Fruit fly (Drosophila melanogaster) ovary, adult (tissue): Measurements from ENCODE around the gene CG32281.
A peak's percentile ranks its signal among the peaks of the same experiment; 100 is the strongest.

Experiments used
- CG17801 ChIP-seq: fragments of 200-800 bp; optimal IDR thresholded peaks from 2 replicates; lab custom pipeline; 2019; ENCODE audit warnings: missing biosample characterization, mild to moderate bottlenecking, missing genetic modification characterization, moderate library complexity; ENCODE audit not compliant: partially characterized antibody

CG32281 gene

DNA sequence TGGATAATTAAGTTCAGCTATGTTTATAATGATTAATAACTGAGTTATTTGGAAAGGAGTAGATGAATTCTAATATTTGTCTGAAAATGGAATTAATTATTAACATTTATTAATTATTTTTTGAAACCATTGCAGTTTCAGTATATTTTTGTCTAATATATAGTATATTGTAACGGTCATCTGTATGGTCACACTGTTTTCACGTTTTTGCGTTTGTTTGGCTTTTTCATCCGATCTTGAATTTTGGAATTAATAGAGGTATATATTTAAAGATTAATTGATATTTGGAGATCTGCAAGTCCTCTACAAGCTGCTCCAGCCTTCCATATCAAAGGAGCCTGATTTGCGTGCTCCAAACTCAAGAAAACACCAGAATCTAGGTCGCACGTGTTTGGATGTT, at the start of gene CG32281, which contains the start of gene CG32278:
Gene CG32281, plus strand, starts transcription at position 269 of the 400 bp plus-strand sequence.
Gene CG32278, plus strand, starts transcription at position 180 of the 400 bp plus-strand sequence.
- TF ChIP-seq CG17801 = no peak

DNA sequence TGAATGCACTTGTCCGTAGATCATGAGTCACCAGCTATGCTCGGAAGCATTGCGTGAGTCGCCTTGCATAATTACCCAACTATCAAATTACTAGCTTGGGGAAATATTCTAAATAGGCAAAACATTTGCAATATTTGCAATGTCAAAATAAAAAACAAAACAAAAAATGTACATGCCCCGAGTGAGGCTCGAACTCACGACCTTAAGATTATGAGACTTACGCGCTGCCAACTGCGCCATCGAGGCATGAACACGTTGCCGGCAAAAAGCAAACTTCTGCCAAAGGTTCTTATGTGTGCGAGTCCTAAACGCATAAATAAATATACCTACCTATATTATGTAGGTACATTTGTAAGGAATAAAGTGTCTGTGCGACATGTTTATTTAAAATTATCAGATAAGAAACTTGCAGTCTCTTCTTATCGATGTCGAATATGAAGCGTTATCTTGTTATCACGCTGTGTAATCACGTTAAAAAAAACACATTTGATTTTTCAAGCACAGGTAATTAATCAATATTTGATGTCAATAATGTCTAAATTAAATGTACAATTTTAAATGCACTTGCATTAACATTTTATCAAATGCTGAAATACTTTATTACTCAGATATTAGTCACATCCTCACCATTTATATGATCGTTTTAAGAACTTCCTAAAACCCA, 47.3 kb upstream of the CG32281 start:
- no peak for TF ChIP-seq CG17801

DNA sequence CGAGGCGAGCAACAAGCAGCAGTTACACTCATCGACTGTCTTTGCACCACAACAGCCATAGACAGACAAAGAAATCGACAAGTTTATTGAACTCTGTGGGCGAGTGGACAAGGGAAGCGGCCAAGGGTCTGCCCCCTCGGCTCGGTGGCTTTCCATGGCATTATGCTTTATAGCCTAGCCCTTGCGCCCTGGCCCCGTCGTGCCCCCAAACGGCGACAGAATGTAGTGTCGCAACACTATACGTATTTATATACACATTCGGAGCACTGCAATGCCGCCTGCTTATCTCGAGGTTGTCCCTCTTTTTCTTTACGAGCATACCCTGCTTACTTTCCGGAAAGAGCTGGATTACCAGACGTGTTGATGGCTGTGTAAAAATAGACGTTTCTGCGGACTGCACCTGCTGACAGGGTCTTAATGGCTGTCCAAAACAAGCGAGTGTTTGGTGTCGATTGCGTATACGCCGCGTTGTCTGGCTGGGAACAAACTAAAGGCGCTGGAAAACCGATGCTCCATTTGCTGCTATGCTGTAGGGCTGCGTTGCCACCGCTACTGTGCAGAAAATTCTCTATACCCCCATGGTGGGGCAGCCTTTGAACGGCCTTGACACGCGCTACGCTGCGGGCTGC, 46.4 kb upstream of the CG32281 start:
- no peak for TF ChIP-seq CG17801

DNA sequence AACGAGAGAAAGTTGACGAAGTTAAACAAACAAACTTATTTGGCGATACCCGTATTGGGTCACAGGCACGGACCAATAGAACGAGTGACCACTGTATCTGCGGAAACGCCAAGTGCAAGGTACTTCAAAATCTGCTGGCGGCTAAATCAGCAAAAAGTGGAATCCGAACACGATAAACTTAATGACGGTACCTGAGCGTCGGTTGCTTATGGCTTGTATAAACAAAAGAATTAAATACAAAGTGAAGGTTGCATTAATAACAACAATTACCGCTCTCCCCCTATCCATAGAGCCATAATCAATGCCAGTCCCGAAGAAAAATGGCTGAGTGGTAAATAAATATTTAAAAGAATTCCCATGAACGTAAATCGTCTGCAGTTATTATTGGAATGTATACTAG, 44.7 kb upstream of the CG32281 start:
- TF ChIP-seq CG17801 = no peak

DNA sequence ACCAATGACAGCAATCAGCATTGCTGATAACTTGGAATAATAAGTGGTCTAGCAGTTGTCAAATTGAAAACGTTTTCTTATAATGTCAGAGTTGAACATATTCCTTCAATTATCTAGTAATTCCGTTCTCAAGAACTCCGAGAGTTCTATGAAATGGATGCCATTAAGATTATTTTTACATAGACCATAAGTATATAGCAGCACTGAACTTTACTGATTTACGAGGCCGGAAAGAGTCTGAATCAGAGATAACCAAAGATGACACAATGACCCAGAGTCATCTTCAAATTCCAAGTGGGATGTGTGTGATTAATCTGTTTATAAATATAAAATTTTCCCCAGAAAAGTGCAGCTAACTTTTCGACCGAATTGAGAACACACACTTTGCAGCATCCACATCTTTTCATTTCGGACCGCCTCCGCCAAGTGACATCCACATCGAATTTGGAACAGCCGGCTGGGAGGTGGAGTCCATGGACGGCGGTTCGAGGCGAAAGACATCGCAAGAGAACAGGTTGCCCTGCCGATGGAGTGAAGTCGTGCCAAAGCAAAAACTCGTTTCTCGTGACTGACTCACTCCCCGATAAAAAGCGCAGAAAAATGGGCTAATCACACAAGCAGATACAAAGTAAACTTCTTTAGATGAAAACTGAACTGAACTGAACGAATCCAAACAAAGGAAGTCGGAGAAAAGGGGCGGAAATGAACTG, 44.1 kb upstream of the CG32281 start:
- no peak for TF ChIP-seq CG17801

DNA sequence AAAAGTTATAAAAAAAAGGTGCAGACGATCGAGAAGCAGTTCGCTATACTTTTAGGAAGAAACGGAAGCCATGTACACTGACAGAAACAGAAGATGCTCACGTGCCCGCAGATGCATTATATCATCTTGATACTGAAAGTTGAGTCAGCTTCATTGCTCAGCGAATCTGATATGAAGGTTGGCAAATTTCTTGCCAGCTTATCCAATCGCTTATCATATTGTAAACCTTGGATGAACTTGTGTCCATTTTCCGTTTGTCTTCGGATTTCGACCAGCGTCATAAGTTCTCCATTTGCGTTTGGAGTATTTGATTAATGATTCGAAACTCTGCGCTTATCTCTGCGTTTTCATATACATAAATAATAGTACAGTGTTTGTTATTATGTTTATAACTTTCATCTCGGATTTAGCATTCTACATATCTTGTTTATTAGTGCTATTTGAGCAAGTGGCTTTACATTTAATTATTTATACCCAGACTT, 43.5 kb upstream of the CG32281 start:
- no peak for TF ChIP-seq CG17801

DNA sequence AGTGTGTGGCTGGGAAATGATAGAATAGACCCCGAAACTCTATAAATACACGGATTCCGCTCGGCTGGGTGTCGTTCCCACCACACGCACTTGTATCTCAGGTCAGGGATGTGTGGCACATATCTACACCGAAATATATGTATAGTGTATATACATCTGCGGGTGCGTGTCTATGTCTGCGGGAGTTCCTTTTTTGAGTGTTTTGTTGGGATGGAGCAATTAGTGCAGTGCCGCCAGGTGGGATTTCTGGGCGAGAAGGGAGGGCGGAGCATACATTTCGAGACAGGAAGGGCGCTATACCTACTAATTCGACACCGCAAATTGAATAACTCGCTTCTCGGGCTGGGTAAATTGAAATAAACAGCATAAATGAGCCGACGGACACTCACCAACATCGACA, 42.7 kb upstream of the CG32281 start:
- TF ChIP-seq CG17801 = no peak

DNA sequence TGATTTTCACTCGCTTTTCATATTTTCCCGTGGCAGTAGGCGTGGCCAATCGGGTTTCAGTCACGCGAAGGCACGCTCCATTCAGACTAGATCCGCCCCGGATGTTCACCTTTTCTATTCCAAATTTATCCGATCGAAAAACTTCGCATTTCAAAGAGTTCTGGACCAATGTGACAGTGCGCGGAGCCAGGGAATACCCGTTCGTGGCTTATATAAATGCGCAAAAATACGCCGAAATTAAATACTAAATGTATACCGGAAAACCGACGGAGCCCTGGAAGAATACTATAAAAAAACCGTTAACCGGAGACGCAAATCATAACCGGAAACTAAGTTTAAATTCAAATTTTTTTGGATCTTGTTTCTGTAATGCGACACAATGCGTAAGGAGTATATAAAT, 41.6 kb upstream of the CG32281 start, which contains the start of gene promL:
Gene promL, minus strand, starts transcription at position 181 of the 400 bp plus-strand sequence.
- TF ChIP-seq CG17801 = peak; percentile 66

DNA sequence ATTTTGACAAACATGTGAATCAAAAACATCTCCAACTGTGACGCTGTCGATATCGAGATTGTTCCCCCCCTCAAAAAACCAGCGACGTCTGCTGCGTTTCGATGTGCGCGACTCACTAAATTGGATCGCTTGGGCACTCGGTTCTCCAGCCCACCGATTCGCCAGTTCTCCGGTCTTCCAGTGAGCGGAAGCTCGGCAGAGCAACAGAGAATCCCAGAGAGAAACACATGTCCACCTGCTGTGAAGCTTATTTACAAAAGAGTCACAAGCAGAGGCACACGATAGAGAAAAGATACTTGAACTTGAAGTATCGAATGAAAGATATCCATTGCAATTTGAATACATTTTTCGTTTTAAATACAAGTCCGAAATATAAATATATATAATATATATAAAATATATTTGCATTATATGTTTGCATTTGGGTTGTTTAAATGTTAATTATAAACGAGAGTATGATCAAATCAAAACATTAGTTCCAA, 35.1 kb upstream of the CG32281 start:
- no peak for TF ChIP-seq CG17801

DNA sequence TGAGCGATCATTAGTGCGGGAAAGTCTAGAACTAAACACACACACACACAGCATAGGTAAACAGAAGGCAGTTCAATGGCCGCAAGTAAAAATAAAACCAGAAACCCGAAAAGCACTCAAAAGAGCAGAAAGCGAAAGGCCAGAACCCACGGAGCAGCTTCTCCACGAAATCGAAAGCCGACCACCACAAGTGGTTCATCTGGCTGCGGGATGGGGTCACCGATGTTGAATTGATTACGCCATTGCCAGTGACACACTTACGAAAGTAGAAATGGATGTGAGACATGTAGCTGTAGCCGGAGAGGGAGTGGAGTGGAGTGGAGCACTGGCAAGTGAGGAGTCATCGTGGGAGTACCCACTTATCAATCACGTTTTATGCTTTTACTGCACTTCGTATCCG, 27.8 kb upstream of the CG32281 start:
- no peak for TF ChIP-seq CG17801

DNA sequence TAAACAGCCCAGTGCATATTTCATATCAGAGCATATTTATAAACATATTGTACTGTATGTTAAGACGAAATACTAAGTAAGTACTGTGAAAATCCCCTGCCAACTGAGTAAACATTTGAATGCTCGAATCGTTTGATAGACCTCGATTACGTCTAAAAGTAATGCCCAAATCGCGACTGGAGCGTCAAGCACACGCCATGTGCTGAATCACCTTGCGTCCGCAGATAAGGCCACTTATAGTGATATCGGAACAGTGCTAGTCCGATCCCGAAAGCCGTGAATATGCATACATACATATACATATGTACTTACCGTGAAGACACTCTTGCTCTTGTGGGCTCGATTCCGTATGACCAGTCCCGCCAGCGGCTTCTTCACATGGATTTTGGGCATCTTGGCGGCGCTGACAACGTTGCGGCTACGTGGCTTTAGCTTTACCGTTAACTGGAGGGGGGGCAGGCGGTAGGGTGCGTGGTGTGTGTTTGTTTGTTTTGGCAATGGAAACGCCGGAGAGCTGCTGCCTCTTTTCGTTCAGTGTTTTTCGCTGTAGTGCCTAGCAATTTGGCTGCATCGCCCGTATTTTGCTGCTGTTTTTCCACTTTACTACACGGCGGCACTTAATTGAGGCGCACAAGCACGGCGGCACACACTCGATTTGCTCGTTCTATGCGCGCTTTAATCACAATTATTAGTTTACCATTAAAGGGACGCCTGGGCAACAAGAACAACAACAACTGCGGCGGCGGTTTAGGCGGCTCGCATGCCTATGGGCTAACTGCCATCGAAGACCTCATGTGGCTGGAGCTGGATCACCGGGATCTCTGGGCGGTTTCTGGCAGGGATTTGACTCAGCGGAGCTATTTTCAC, 26.4 kb upstream of the CG32281 start:
- TF ChIP-seq CG17801 = no peak

DNA sequence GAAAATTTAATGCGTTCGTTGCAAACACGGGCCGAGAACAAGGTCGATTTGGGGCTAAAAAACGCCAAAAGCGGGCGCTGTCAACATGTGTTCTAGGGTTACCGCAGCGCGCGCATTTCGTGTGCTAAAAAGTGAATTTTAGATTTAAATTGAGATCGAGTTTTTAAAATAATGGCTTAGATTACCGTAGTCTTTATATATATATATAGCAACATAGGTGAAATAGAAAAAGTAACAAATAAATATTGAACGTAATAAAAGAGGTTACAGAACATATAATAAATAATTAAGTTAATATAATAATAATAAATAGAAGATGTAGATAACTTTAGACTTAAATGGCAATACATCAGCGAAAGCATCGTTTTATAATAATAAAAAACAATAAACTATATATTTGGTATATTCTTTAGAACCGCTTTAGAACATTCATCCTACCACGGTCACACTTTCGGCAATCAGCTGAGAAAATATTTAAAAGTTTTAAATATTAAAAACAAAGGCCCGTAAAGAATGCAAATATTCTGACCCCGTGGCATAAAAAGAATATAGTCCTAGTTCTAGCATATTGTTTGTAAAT, 25.7 kb upstream of the CG32281 start, which contains the start of the genes CG11537 and Alg2:
Gene CG11537, minus strand, starts transcription at position 75 of the 580 bp plus-strand sequence.
Gene Alg2, plus strand, starts transcription at position 426 of the 580 bp plus-strand sequence.
- no peak for TF ChIP-seq CG17801

DNA sequence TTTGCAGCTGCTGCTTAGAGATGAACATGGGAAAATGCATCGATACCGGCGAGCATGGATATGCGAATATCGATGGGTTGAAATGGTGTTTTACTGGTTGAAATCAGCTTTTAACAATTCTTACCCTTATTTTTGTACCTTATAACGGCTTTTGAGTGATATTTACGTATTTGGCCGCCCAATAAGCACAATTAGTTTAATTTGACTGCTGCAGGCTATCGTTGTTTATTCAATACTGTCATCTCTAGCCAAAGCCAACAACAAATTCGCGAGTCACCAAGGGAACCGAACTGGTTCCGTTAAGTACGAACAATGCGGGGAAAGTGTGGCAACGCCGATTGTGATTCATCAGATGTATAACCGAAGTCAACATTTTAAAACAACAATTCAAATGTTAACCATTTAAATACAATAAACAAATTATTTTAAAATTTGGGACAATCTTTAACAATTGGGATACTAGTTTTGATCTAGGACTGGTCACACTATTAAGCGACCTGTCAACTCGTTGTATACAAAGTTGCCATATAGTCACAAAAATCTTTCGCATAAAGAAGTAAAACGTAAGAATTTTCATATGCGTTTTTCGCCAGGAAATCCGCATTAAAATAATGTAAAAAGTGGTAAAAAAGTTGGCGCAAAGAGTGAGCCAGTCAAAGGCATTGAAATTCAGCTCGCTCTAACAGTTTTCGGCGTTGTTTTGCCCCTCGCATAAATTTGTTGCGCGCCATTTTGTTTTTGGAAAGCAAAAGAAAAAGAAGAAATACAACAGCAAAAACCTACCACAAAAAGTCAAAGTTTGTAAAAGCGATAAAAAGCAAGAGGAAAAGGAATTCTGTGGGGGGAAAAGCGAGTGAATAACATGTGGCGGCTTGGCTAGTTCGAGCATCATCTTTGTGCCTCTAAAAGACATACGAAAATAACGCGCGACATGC, 20.8 kb upstream of the CG32281 start, which contains the start of the genes Usp5 and BtbVII:
Gene Usp5, minus strand, starts transcription at position 234 of the 935 bp plus-strand sequence.
Gene BtbVII, plus strand, starts transcription at position 522 of the 935 bp plus-strand sequence.
- TF ChIP-seq CG17801 = peak; percentile 7
